Worm (Caenorhabditis elegans) whole organism, L2 larva: Measurements from ENCODE around the gene F23F1.2.

Experiments
- F13H6.1 ChIP-seq: sonication (generic microtip); optimal IDR thresholded peaks from 2 replicates; lab custom pipeline; 2016; ENCODE audit warnings: missing genetic modification characterization, missing compliant biosample characterization
- R02D3.7 ChIP-seq: fragments of 150-350 bp; optimal IDR thresholded peaks from 2 replicates; lab custom pipeline; 2014; ENCODE audit warnings: missing biosample characterization, missing genetic modification characterization
- Y55F3AM.14 ChIP-seq: fragments of 200-800 bp; sonication (Bioruptor generic); optimal IDR thresholded peaks from 2 replicates; lab custom pipeline; 2018; ENCODE audit warnings: mild to moderate bottlenecking, missing genetic modification characterization, missing compliant biosample characterization
- ZK546.5 ChIP-seq: sonication (generic microtip); optimal IDR thresholded peaks from 2 replicates; lab custom pipeline; 2017; ENCODE audit warnings: missing biosample characterization, missing genetic modification characterization
- alr-1 ChIP-seq: fragments of 150-350 bp; optimal IDR thresholded peaks from 2 replicates; lab custom pipeline; 2014; ENCODE audit warnings: missing biosample characterization, missing genetic modification characterization
- aly-2 ChIP-seq: fragments of 150-350 bp; optimal IDR thresholded peaks from 2 replicates; lab custom pipeline; 2014; ENCODE audit warnings: missing biosample characterization, missing genetic modification characterization
- ama-1 ChIP-seq: fragments of 150-350 bp; optimal IDR thresholded peaks from 2 replicates; lab custom pipeline; 2018; ENCODE audit warnings: inconsistent platforms
- blmp-1 ChIP-seq: sonication (generic microtip); optimal IDR thresholded peaks from 2 replicates; lab custom pipeline; 2017; ENCODE audit warnings: missing genetic modification characterization, mild to moderate bottlenecking, missing compliant biosample characterization, antibody characterized with exemption, moderate library complexity; ENCODE audit not compliant: insufficient read depth
- ceh-16 ChIP-seq: fragments of 150-350 bp; optimal IDR thresholded peaks from 2 replicates; lab custom pipeline; 2014; ENCODE audit warnings: missing biosample characterization, missing genetic modification characterization
- ceh-82 ChIP-seq: fragments of 150-350 bp; optimal IDR thresholded peaks from 2 replicates; lab custom pipeline; 2014; ENCODE audit warnings: missing biosample characterization, missing genetic modification characterization
- crh-2 ChIP-seq: sonication (generic microtip); optimal IDR thresholded peaks from 2 replicates; lab custom pipeline; 2017; ENCODE audit warnings: missing biosample characterization, missing genetic modification characterization
- egl-27 ChIP-seq: sonication (generic microtip); optimal IDR thresholded peaks from 3 replicates; lab custom pipeline; 2017; ENCODE audit warnings: missing biosample characterization, missing genetic modification reagents, missing genetic modification characterization
- elt-1 ChIP-seq: fragments of 150-350 bp; optimal IDR thresholded peaks from 2 replicates; lab custom pipeline; 2014; ENCODE audit warnings: missing biosample characterization, missing genetic modification characterization
- elt-3 ChIP-seq: sonication (generic microtip); optimal IDR thresholded peaks from 2 replicates; lab custom pipeline; 2017; ENCODE audit warnings: missing biosample characterization, missing genetic modification characterization
- fos-1 ChIP-seq: fragments of 150-350 bp; optimal IDR thresholded peaks from 2 replicates; lab custom pipeline; 2014; ENCODE audit warnings: missing biosample characterization, missing genetic modification characterization
- gmeb-1 ChIP-seq: fragments of 150-350 bp; optimal IDR thresholded peaks from 2 replicates; lab custom pipeline; 2014; ENCODE audit warnings: missing biosample characterization, missing genetic modification characterization
- lin-11 ChIP-seq: fragments of 150-350 bp; sonication (generic microtip); optimal IDR thresholded peaks from 2 replicates; lab custom pipeline; 2014; ENCODE audit warnings: missing biosample characterization, missing genetic modification characterization, inconsistent platforms, mixed read lengths
- lin-13 ChIP-seq: fragments of 150-350 bp; optimal IDR thresholded peaks from 2 replicates; lab custom pipeline; 2014; ENCODE audit warnings: missing biosample characterization, missing genetic modification reagents, missing genetic modification characterization
- lin-39 ChIP-seq: fragments of 150-350 bp; optimal IDR thresholded peaks from 2 replicates; lab custom pipeline; 2014; ENCODE audit warnings: missing biosample characterization, missing genetic modification reagents, missing genetic modification characterization
- lsy-2 ChIP-seq, 2 experiments: fragments of 150-350 bp in 1 of 2; sonication (generic microtip) in 1 of 2; optimal IDR thresholded peaks; 2 replicates each; lab custom pipeline; 2014 to 2017; ENCODE audit warnings: missing biosample characterization in 2 of 2, missing genetic modification characterization in 2 of 2
- mab-5 ChIP-seq: fragments of 150-350 bp; optimal IDR thresholded peaks from 2 replicates; lab custom pipeline; 2014; ENCODE audit warnings: missing biosample characterization, missing genetic modification characterization
- mdl-1 ChIP-seq, 2 experiments: fragments of 150-350 bp in 1 of 2; sonication (generic microtip) in 1 of 2; optimal IDR thresholded peaks; 2 replicates each; lab custom pipeline; 2017; ENCODE audit warnings: missing biosample characterization in 2 of 2, missing genetic modification characterization in 2 of 2
- nhr-10 ChIP-seq: sonication (generic microtip); optimal IDR thresholded peaks from 2 replicates; lab custom pipeline; 2017; ENCODE audit warnings: missing biosample characterization, missing genetic modification characterization
- nhr-21 ChIP-seq: fragments of 150-350 bp; optimal IDR thresholded peaks from 2 replicates; lab custom pipeline; 2014; ENCODE audit warnings: missing biosample characterization, missing genetic modification characterization
- nhr-23 ChIP-seq: fragments of 150-350 bp; optimal IDR thresholded peaks from 2 replicates; lab custom pipeline; 2014; ENCODE audit warnings: missing biosample characterization, missing genetic modification reagents, missing genetic modification characterization
- nhr-237 ChIP-seq: fragments of 150-350 bp; optimal IDR thresholded peaks from 2 replicates; lab custom pipeline; 2014; ENCODE audit warnings: missing biosample characterization, missing genetic modification characterization
- nhr-6 ChIP-seq: fragments of 150-350 bp; optimal IDR thresholded peaks from 2 replicates; lab custom pipeline; 2014; ENCODE audit warnings: missing biosample characterization, missing genetic modification characterization
- nhr-77 ChIP-seq: fragments of 150-350 bp; optimal IDR thresholded peaks from 2 replicates; lab custom pipeline; 2014; ENCODE audit warnings: missing biosample characterization, missing genetic modification characterization
- peb-1 ChIP-seq: fragments of 150-350 bp; optimal IDR thresholded peaks from 2 replicates; lab custom pipeline; 2014; ENCODE audit warnings: missing biosample characterization, missing genetic modification characterization
- sem-4 ChIP-seq: fragments of 150-350 bp; optimal IDR thresholded peaks from 2 replicates; lab custom pipeline; 2014; ENCODE audit warnings: missing biosample characterization, missing genetic modification reagents, missing genetic modification characterization
- ztf-1 ChIP-seq: fragments of 200-800 bp; sonication (Bioruptor generic); conservative IDR thresholded peaks from 2 replicates; pipeline ENCODE4 v1.3.6; 2022; ENCODE audit warnings: missing genetic modification characterization, missing compliant biosample characterization
- ztf-11 ChIP-seq: sonication (generic microtip); optimal IDR thresholded peaks from 2 replicates; lab custom pipeline; 2017; ENCODE audit warnings: missing biosample characterization, missing genetic modification characterization

F23F1.2 gene

DNA sequence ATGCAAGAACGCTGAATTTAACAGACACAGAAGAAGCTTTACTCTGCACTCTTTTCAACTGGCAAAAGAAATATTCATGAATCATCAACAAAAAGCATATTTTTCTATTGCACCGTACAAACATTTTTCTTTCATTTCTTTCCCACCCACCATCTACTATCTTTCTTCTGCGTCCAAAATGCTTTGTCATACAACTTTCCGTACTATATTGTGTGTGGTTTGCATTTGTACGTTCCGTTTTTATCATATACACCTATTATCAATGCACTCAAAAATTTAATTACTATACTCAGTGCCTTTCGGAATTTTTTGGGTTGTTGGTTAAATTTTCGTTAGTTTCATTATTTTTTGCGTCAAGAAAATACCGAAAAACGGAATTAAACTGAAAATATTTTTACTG, 33.7 kb downstream of the F23F1.2 start:
- TF ChIP-seq egl-27 (tag; lab: Kevin White, UChicago): no peak
- peak; percentile 91 for TF ChIP-seq fos-1 (tag; lab: Kevin White, UChicago)

DNA sequence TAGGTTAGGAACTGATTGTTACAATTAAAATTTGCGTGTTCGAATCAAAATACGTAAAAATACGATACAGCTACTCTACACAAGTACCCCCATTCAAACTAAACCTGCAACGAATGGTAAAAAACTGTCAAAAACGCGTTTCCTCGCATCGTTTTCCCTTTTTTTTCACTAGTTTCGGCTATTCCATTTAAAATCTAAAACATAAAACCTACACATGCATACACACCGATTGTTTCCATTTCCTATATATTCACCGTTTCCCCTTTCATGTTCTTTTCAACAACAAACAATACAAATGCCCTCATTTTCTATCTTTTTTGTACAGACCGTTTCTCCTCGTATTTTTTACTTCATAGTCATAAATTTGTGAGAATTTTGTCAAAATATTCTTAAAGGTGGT, 34.8 kb downstream of the F23F1.2 start:
- no peak for TF ChIP-seq nhr-21 (tag; lab: Kevin White, UChicago)
- no peak for TF ChIP-seq mab-5 (tag; lab: Kevin White, UChicago)
- TF ChIP-seq blmp-1 (tag; lab: Kevin White, UChicago): no peak

DNA sequence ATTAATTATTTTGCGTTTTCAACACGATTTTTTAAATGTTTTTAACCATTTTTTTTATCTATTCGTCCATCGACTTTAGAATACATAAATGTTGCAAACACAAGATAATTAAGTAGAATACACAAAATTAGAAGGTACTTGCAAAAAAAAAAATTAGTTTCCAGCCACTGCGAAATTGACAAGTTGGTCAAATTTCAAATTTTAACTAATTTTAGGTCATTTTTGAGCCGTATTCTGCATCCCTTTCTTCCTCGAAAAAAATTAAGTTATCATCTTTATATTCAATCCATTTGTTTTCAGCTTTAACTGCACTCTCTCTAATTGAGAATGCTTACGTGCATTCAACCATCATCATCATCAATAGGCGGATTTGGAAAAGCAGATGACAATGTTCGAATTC, 35.4 kb downstream of the F23F1.2 start, which contains the start of gene egl-26:
egl-26 (plus strand) TSS at position 301 of the 400 bp plus-strand sequence.
- TF ChIP-seq ztf-11 (no peak), elt-3 (tag; lab: Kevin White, UChicago) (no peak), F13H6.1 (tag; lab: Kevin White, UChicago) (no peak), nhr-237 (tag; lab: Kevin White, UChicago) (no peak), ceh-16 (no peak), mab-5 (tag; lab: Kevin White, UChicago) (no peak), aly-2 (tag; lab: Kevin White, UChicago) (no peak), nhr-10 (tag; lab: Kevin White, UChicago) (no peak), lin-13 (no peak), nhr-23 (tag; lab: Kevin White, UChicago) (no peak), lsy-2 (tag; optimal IDR thresholded peaks at IDR 0.05; lab: Kevin White, UChicago) (no peak), Y55F3AM.14 (GFP tag; lab: Kevin White, UChicago) (no peak), crh-2 (no peak), lin-39 (no peak), elt-1 (tag; lab: Kevin White, UChicago) (no peak), fos-1 (tag; lab: Kevin White, UChicago) (no peak), lin-11 (tag; lab: Kevin White, UChicago) (no peak)
- TF ChIP-seq, all 48 proteins: peak for 0

DNA sequence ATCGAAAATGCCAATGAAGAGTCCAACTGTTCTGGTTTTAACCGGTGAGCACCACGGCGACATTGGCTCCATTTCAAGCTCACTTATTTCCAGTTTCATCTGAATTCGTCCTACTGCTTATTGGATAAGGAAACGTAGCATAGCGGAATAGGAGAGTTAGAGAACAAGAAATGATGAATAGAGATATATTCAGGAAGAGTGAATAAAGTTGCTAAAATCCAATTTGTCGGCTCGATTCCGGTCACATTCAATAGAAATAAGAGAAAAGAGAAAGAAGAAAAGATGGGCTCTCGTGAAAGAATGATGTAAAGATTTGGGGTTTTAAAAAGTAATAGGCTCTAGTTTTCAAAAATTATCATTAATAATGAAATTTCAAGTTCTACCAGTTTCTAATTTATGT, 39.3 kb downstream of the F23F1.2 start:
- TF ChIP-seq F13H6.1 (tag; lab: Kevin White, UChicago): peak; percentile 6
- TF ChIP-seq sem-4: no peak

DNA sequence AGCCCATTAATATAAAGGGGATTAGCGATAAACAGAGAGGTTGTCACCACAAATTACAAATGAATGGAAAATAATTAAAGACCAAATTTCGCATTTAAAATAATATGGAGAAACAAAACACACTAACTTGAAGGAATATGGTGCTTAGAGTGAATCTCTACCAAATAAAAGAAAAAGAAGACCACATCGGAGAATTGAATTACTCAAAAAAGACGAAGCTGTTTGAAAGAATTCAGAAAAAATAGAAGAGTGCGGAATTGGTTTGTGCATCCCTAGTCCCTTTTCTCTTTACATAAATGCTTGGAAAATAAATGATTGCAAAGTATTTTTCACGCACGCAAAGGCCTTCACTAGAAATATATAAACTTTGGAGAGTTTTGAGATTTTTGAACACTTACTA, 39.9 kb downstream of the F23F1.2 start:
- no peak for TF ChIP-seq ama-1 (lab: Kevin White, UChicago)
- no peak for TF ChIP-seq peb-1 (tag; lab: Kevin White, UChicago)
- no peak for TF ChIP-seq ceh-16
- no peak for TF ChIP-seq lin-13
- no peak for TF ChIP-seq fos-1 (tag; lab: Kevin White, UChicago)
- no peak for TF ChIP-seq blmp-1 (tag; lab: Kevin White, UChicago)
- no peak for TF ChIP-seq alr-1 (tag; lab: Kevin White, UChicago)
- no peak for TF ChIP-seq ceh-82 (tag; lab: Kevin White, UChicago)
- no peak for TF ChIP-seq nhr-21 (tag; lab: Kevin White, UChicago)
- TF ChIP-seq mdl-1 (tag; optimal IDR thresholded peaks at IDR 0.05; lab: Kevin White, UChicago): no peak
- no peak for TF ChIP-seq elt-1 (tag; lab: Kevin White, UChicago)
- TF ChIP-seq nhr-23 (tag; lab: Kevin White, UChicago): no peak
- no peak for TF ChIP-seq lin-11 (tag; lab: Kevin White, UChicago)
- no peak for TF ChIP-seq gmeb-1 (tag; lab: Kevin White, UChicago)
- no peak for TF ChIP-seq F13H6.1 (tag; lab: Kevin White, UChicago)
- TF ChIP-seq lin-39: no peak
- TF ChIP-seq aly-2 (tag; lab: Kevin White, UChicago): no peak
- TF ChIP-seq ztf-1: no peak
- TF ChIP-seq, all 48 proteins: peak for 0

DNA sequence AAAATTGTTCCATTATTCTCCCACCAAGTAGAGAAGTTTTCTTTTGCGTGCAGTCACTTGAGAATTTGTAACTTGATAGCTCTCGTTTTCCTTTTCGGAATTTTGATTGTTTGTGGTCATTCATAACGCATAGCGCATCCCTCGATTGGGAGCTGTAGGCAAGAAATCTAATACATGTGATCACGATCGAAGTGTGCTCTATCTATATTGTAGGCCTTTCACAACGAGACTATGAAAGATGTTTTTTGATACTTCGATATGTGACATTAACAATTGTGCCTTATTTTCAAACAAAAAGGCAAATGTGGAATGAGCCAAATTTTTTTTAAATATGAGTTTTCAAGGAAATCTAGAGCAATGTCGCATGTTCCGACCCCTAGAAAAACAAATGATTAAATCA, 41.8 kb downstream of the F23F1.2 start:
- TF ChIP-seq sem-4 (no peak), nhr-23 (tag; lab: Kevin White, UChicago) (no peak), ceh-82 (tag; lab: Kevin White, UChicago) (no peak), nhr-237 (tag; lab: Kevin White, UChicago) (no peak), fos-1 (tag; lab: Kevin White, UChicago) (no peak), blmp-1 (tag; lab: Kevin White, UChicago) (no peak), ZK546.5 (tag; lab: Kevin White, UChicago) (no peak), nhr-77 (tag; lab: Kevin White, UChicago) (no peak), ama-1 (lab: Kevin White, UChicago) (no peak), lsy-2 (tag; optimal IDR thresholded peaks at IDR 0.05; lab: Kevin White, UChicago) (no peak), egl-27 (tag; lab: Kevin White, UChicago) (no peak), crh-2 (no peak), R02D3.7 (tag; lab: Kevin White, UChicago) (no peak), nhr-6 (tag; lab: Kevin White, UChicago) (no peak), alr-1 (tag; lab: Kevin White, UChicago) (no peak), ceh-16 (no peak)
